Fruit fly (Drosophila melanogaster) whole organism, wandering third instar larva: ENCODE results near the gene CG44040.

Source experiments
- CG32264 ChIP-seq: fragments of 200-800 bp; sonication (Bioruptor generic); optimal IDR thresholded peaks from 2 replicates; lab custom pipeline; 2016; ENCODE audit warnings: missing biosample characterization, missing genetic modification characterization
- CG9705 ChIP-seq: fragments of 200-800 bp; sonication (Bioruptor generic); optimal IDR thresholded peaks from 2 replicates; lab custom pipeline; 2018; ENCODE audit warnings: missing biosample characterization, mild to moderate bottlenecking, missing genetic modification characterization
- CrebA ChIP-seq: fragments of 200-800 bp; sonication (Bioruptor generic); optimal IDR thresholded peaks from 2 replicates; lab custom pipeline; 2016; ENCODE audit warnings: missing biosample characterization, mild to moderate bottlenecking, missing genetic modification characterization, borderline replicate concordance
- Dif ChIP-seq: fragments of 200-275, 200-300 bp; sonication (Bioruptor generic); optimal IDR thresholded peaks from 2 replicates; lab custom pipeline; 2018; ENCODE audit warnings: missing biosample characterization, missing genetic modification characterization; ENCODE audit not compliant: partially characterized antibody
- GATAd ChIP-seq: sonication (Bioruptor generic); optimal IDR thresholded peaks from 2 replicates; lab custom pipeline; 2016; ENCODE audit warnings: missing biosample characterization, missing genetic modification characterization
- HLH106 ChIP-seq: fragments of 200-800 bp; optimal IDR thresholded peaks from 3 replicates; lab custom pipeline; 2019; ENCODE audit warnings: missing biosample characterization, mild to moderate bottlenecking, missing genetic modification characterization, moderate library complexity
- Hnf4 ChIP-seq: fragments of 200-800 bp; sonication (Bioruptor generic); optimal IDR thresholded peaks from 2 replicates; lab custom pipeline; 2016; ENCODE audit warnings: missing biosample characterization, mild to moderate bottlenecking, missing genetic modification characterization
- Hr83 ChIP-seq: fragments of 200-300 bp; sonication (Bioruptor generic); optimal IDR thresholded peaks from 2 replicates; lab custom pipeline; 2016; ENCODE audit warnings: missing biosample characterization, mild to moderate bottlenecking, missing genetic modification characterization, moderate library complexity; ENCODE audit not compliant: poor library complexity, severe bottlenecking
- Jra ChIP-seq: sonication (Bioruptor generic); optimal IDR thresholded peaks from 2 replicates; lab custom pipeline; 2016; ENCODE audit warnings: missing biosample characterization, missing genetic modification characterization
- Mio ChIP-seq: sonication (Bioruptor generic); optimal IDR thresholded peaks from 2 replicates; lab custom pipeline; 2016; ENCODE audit warnings: missing biosample characterization, missing genetic modification characterization
- OdsH ChIP-seq: fragments of 200-800 bp; sonication (Bioruptor generic); optimal IDR thresholded peaks from 2 replicates; lab custom pipeline; 2016; ENCODE audit warnings: missing biosample characterization, mild to moderate bottlenecking, missing genetic modification characterization
- Rel ChIP-seq, 2 experiments: fragments of 200-800 bp; sonication (Bioruptor generic) in 1 of 2; optimal IDR thresholded peaks; 2 replicates in 1 of 2; 3 replicates in 1 of 2; lab custom pipeline; 2016 to 2019; ENCODE audit warnings: mild to moderate bottlenecking in 2 of 2, missing biosample characterization in 2 of 2, missing genetic modification characterization in 2 of 2, moderate library complexity in 1 of 2
- Sp1 ChIP-seq: fragments of 200-800 bp; sonication (Bioruptor generic); optimal IDR thresholded peaks from 3 replicates; lab custom pipeline; 2019; ENCODE audit warnings: missing biosample characterization, mild to moderate bottlenecking, missing genetic modification characterization, moderate library complexity
- Vsx2 ChIP-seq: fragments of 200-300, 225-300 bp; sonication (Bioruptor generic); optimal IDR thresholded peaks from 2 replicates; lab custom pipeline; 2018; ENCODE audit warnings: missing biosample characterization, missing genetic modification characterization; ENCODE audit not compliant: partially characterized antibody
- br ChIP-seq: fragments of 200-800 bp; sonication (Bioruptor generic); optimal IDR thresholded peaks from 2 replicates; lab custom pipeline; 2016; ENCODE audit warnings: missing biosample characterization, missing genetic modification characterization
- brk ChIP-seq: fragments of 200-800 bp; sonication (Bioruptor generic); optimal IDR thresholded peaks from 2 replicates; lab custom pipeline; 2016; ENCODE audit warnings: missing biosample characterization, mild to moderate bottlenecking, missing genetic modification characterization
- dl ChIP-seq, 2 experiments: fragments of 175-275, 200-275 bp in 1 of 2; fragments of 200-275 bp in 1 of 2; sonication (Bioruptor generic); optimal IDR thresholded peaks; lab custom pipeline; 2018; ENCODE audit warnings: mild to moderate bottlenecking in 2 of 2, missing biosample characterization in 2 of 2, missing genetic modification characterization in 2 of 2, moderate library complexity in 2 of 2; ENCODE audit not compliant: partially characterized antibody in 2 of 2, insufficient read depth in 1 of 2
- dmrt93B ChIP-seq: fragments of 200-800 bp; sonication (Bioruptor generic); optimal IDR thresholded peaks from 2 replicates; lab custom pipeline; 2018; ENCODE audit warnings: missing biosample characterization, mild to moderate bottlenecking, missing genetic modification characterization
- ey ChIP-seq: fragments of 200-800 bp; sonication (Bioruptor generic); optimal IDR thresholded peaks from 2 replicates; lab custom pipeline; 2016; ENCODE audit warnings: missing biosample characterization, missing genetic modification characterization
- foxo ChIP-seq, 2 experiments: fragments of 200-800 bp; sonication (Bioruptor generic); optimal IDR thresholded peaks; 2 replicates in 1 of 2; 3 replicates in 1 of 2; lab custom pipeline; 2016 to 2017; ENCODE audit warnings: missing biosample characterization in 2 of 2, missing genetic modification characterization in 2 of 2
- fru ChIP-seq: fragments of 200-800 bp; sonication (Bioruptor generic); optimal IDR thresholded peaks from 3 replicates; lab custom pipeline; 2016; ENCODE audit warnings: missing biosample characterization, mild to moderate bottlenecking, missing genetic modification characterization
- h ChIP-seq: fragments of 200-800 bp; sonication (Bioruptor generic); optimal IDR thresholded peaks from 3 replicates; lab custom pipeline; 2016; ENCODE audit warnings: missing biosample characterization, mild to moderate bottlenecking, missing genetic modification characterization
- jim ChIP-seq: fragments of 175-275, 200-325 bp; sonication (Bioruptor generic); optimal IDR thresholded peaks from 2 replicates; lab custom pipeline; 2016; ENCODE audit warnings: missing biosample characterization, mild to moderate bottlenecking, missing genetic modification characterization
- lola ChIP-seq: fragments of >200 bp; optimal IDR thresholded peaks from 2 replicates; lab custom pipeline; 2017; ENCODE audit warnings: missing biosample characterization, missing genetic modification characterization
- psq ChIP-seq: fragments of 200-800 bp; sonication (Bioruptor generic); optimal IDR thresholded peaks from 3 replicates; lab custom pipeline; 2017; ENCODE audit warnings: missing biosample characterization, mild to moderate bottlenecking, missing genetic modification characterization, moderate library complexity
- rgr ChIP-seq: fragments of 200-800 bp; sonication (Bioruptor generic); optimal IDR thresholded peaks from 3 replicates; lab custom pipeline; 2016; ENCODE audit warnings: missing biosample characterization, mild to moderate bottlenecking, missing genetic modification characterization
- sage ChIP-seq: fragments of 200-800 bp; sonication (Bioruptor generic); optimal IDR thresholded peaks from 2 replicates; lab custom pipeline; 2016; ENCODE audit warnings: missing biosample characterization, mild to moderate bottlenecking, missing genetic modification characterization
- sv ChIP-seq: fragments of 200-800 bp; sonication (Bioruptor generic); optimal IDR thresholded peaks from 3 replicates; lab custom pipeline; 2016; ENCODE audit warnings: missing biosample characterization, missing genetic modification characterization
- tai ChIP-seq: sonication (Bioruptor generic); optimal IDR thresholded peaks from 2 replicates; lab custom pipeline; 2016; ENCODE audit warnings: missing biosample characterization, missing genetic modification characterization
- woc ChIP-seq: sonication (Bioruptor generic); optimal IDR thresholded peaks from 2 replicates; lab custom pipeline; 2016; ENCODE audit warnings: missing biosample characterization, mild to moderate bottlenecking, missing genetic modification characterization

Gene CG44040

DNA sequence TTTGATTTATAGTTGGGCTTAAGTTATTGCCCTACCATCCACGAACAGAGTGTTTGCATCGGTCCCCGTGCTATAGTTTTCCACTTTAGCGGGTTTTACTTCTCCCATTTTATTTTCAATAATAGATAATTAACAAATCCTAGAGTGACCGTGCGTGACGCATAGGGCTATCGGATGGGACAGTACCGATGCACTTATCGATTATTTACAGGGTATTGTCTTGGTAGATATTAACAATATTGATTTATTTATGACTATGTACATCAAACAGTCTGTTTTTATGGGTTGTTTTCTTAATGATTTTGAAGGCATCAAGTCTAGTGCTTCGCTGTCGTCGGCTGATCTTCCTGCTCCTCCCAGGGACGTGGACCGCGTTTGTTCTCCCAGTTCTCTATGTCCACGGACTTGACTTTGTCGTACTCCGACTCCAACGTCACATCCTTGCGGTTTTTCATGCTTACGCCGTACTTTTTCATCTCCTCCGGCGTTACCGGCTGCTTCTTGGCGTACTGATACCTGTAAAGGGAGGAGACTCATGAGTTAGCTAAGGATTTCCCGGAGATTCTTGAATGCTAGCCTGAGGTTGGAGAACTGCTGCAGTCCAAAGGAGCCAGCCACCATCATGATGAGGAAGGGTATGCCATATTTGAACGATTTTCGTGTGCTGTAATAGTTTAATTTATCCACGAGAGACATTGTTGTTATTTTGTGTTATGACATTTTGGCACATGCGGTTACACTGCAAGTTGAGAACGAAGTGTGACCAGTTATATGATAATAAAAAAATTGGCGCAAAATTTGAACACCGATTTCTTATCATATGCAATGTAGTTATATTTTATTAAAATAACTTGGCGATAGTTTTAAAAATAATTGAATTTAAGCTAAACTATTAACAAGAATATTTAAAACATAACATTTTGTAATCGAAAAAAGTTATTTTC is 42.0 kb upstream of the CG44040 start, which contains the start of the genes MRG15 and Tm1:
Gene MRG15 (minus strand): TSS at position 184 of the 944 bp plus-strand sequence.
Gene Tm1 (plus strand): TSS at position 295 of the 944 bp plus-strand sequence.
- TF ChIP-seq sv (GFP tag; lab: Kevin White, UChicago) (no peak), Rel (GFP tag; optimal IDR thresholded peaks at IDR 0.05; lab: Kevin White, UChicago) (no peak), Rel (tag; optimal IDR thresholded peaks at IDR 0.05; lab: Kevin White, UChicago) (peak; percentile 1), rgr (GFP tag; lab: Kevin White, UChicago) (peak; percentile 60), brk (GFP tag; lab: Kevin White, UChicago) (no peak), CrebA (GFP tag; lab: Kevin White, UChicago) (no peak), HLH106 (tag; lab: Kevin White, UChicago) (no peak), Hnf4 (GFP tag; lab: Kevin White, UChicago) (peak; percentile 5), foxo (GFP tag; optimal IDR thresholded peaks at IDR 0.05; lab: Kevin White, UChicago) (no peak)

DNA sequence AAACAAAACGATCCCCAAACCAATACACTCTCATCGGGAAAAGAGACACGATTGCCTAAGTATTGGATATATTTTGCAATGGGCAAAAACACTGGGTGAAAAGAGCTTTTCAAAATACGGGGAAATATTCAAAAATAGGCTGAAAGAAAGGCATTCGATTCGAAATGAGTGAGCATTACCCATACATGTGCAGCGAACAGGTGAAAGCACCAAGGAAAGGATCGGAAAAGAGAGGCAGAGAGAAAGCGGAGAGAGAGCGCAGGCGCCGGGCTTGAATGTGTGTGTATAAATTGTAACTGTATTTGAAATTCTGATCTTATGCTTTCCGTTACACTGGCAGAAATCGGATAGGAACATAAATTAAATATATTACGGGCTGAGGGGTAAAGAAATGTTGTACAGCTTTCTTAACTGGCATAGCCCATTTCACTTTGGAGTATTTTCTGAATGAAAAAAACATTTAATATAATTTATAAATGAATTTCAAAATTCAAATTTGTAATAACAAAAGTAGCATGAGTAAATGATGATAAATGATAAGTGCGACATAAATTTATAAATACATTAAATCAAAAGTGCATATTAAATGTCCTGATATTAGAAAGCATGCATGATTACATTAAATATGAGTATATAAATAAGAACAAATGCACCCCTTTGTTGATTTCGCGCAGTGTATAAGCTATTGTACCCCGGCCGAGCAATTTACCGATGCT is 39.4 kb upstream of the CG44040 start:
- TF ChIP-seq sage (GFP tag; lab: Kevin White, UChicago) (peak; percentile 16), CG32264 (no peak), OdsH (GFP tag; lab: Kevin White, UChicago) (peak; percentile 60), foxo (GFP tag; optimal IDR thresholded peaks at IDR 0.05; lab: Kevin White, UChicago) (peak in 1 of 2 experiments; percentile 63), dmrt93B (GFP tag; lab: Kevin White, UChicago) (peak; percentile 51), woc (GFP tag; lab: Kevin White, UChicago) (peak; percentile 24), sv (GFP tag; lab: Kevin White, UChicago) (peak; percentile 20), h (GFP tag; lab: Kevin White, UChicago) (peak; percentile 45), rgr (GFP tag; lab: Kevin White, UChicago) (peak; percentile 46), ey (peak; percentile 34), Vsx2 (GFP tag; lab: Kevin White, UChicago) (no peak), br (peak; percentile 33), fru (GFP tag; lab: Kevin White, UChicago) (peak; percentile 65), HLH106 (tag; lab: Kevin White, UChicago) (peak; percentile 66), Mio (GFP tag; lab: Kevin White, UChicago) (no peak), Sp1 (GFP tag; lab: Kevin White, UChicago) (peak; percentile 71), GATAd (GFP tag; lab: Kevin White, UChicago) (no peak), Dif (GFP tag; lab: Kevin White, UChicago) (peak; percentile 23), psq (GFP tag; lab: Kevin White, UChicago) (peak; percentile 56)

DNA sequence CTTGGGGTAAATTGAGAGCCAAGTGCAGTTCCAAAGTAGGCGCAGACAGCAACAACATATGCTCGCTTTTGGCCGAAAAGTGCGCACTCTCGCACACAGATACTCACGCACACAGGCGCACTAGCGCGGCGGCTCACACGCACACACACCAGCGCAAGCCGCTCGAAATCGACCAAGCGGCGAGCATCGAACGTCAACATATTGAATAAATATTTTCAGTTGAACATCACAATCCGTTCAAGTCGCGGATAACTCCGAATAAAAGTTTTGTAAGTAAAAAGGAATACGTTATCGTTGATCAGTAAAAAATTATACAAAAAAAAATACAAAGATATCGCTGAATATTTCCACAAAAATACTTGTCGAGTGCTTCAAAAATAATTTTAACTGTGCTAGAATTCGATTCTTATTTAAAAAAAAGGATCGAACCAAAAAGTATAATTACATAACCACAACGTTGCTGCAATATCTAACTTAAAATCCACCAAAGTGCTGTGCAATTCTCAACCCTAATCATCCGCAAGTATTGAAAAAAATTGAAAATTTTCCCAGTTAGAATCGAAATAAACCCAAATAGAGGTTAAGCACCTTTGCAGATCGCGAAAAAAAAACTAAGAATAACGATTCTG is 38.7 kb upstream of the CG44040 start:
- TF ChIP-seq dl (GFP tag; optimal IDR thresholded peaks at IDR 0.05; lab: Kevin White, UChicago; ENCODE audit: insufficient read depth in 1 of 2, partially characterized antibody in 2 of 2) (peak in 1 of 2 experiments; percentile 3), CG9705 (GFP tag; lab: Kevin White, UChicago) (no peak)
- TF ChIP-seq, all 38 proteins: peak for 1

DNA sequence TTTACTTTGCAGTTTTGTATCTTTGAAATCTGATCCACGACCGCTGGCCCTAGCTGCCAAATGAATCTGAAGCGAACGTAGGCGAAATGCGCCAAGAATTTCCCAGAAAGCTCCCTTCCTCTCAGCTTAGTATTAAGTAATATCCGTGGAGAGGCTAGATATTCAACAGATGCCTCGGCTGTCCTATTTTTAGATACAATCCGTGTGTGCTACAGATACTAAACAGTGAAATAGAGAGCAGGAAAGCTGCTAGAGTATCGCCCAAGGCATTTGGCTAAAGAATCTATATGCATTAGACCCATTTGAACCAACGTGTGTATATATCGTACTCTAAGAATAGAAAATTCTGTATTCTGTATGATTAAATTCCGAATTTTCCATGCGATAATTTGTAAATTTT is 37.9 kb upstream of the CG44040 start:
- no peak for TF ChIP-seq Rel (GFP tag; optimal IDR thresholded peaks at IDR 0.05; lab: Kevin White, UChicago)
- TF ChIP-seq Rel (tag; optimal IDR thresholded peaks at IDR 0.05; lab: Kevin White, UChicago) = no peak
- TF ChIP-seq Hr83 (GFP tag; lab: Kevin White, UChicago) = no peak
- no peak for TF ChIP-seq rgr (GFP tag; lab: Kevin White, UChicago)
- no peak for TF ChIP-seq jim (GFP tag; lab: Kevin White, UChicago)
- TF ChIP-seq br = no peak
- no peak for TF ChIP-seq Sp1 (GFP tag; lab: Kevin White, UChicago)
- no peak for TF ChIP-seq tai (GFP tag; lab: Kevin White, UChicago)
- TF ChIP-seq lola (GFP tag; lab: Kevin White, UChicago) = no peak
- no peak for TF ChIP-seq Jra
- TF ChIP-seq CG32264 = no peak
- no peak for TF ChIP-seq foxo (GFP tag; optimal IDR thresholded peaks at IDR 0.05; lab: Kevin White, UChicago)
- no peak for TF ChIP-seq h (GFP tag; lab: Kevin White, UChicago)
- TF ChIP-seq Dif (GFP tag; lab: Kevin White, UChicago) = no peak
- no peak for TF ChIP-seq fru (GFP tag; lab: Kevin White, UChicago)
- no peak for TF ChIP-seq GATAd (GFP tag; lab: Kevin White, UChicago)
- TF ChIP-seq ey = no peak
